Fruit fly (Drosophila melanogaster) Kc167 (cell line): ENCODE data around the gene CG15602.

Experiments
- Myc ChIP-seq: fragments of >200 bp; optimal IDR thresholded peaks from 2 replicates; lab custom pipeline; 2017; ENCODE audit warnings: missing external identifiers
- Sin3A ChIP-seq: fragments of >200 bp; optimal IDR thresholded peaks from 2 replicates; lab custom pipeline; 2018; ENCODE audit warnings: missing external identifiers
- h ChIP-seq: fragments of >200 bp; optimal IDR thresholded peaks from 3 replicates; lab custom pipeline; 2018; ENCODE audit warnings: missing external identifiers
- insv ChIP-seq: fragments of >200 bp; optimal IDR thresholded peaks from 3 replicates; lab custom pipeline; 2018; ENCODE audit warnings: missing external identifiers
- psq ChIP-seq: fragments of >200 bp; optimal IDR thresholded peaks from 2 replicates; lab custom pipeline; 2017; ENCODE audit warnings: missing external identifiers
- ttk ChIP-seq: sonication (Bioruptor generic); optimal IDR thresholded peaks from 2 replicates; lab custom pipeline; 2017; ENCODE audit warnings: missing external identifiers

DNA sequence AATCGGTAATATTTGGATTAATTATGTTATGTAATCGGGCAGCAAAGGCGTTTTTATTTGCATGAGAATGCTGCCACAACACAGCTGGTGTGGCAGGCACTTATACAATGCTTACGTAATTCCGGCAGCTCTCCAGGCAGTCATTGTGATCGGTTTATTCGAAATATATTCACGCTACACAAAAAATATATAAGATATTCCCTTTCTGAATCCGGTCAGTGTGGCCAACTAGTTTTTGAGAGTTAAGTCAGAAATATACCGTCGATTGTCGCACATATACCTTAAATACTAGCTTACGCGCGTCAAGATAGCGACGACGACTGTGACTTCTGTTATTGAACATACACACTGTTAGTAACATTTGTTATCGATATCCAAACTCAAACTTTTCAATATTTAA is 49.8 kb downstream of the CG15602 start, which contains the start of gene sun:
- TF ChIP-seq Myc (no peak), psq (lab: Kevin White, UChicago) (no peak), Sin3A (lab: Kevin White, UChicago) (no peak), insv (lab: Kevin White, UChicago) (no peak), h (lab: Kevin White, UChicago) (no peak), ttk (lab: Kevin White, UChicago) (no peak)
